Fruit fly (Drosophila melanogaster): ENCODE data around the gene GluRIIB.

GluRIIB gene

dm6 chr2L:5542944-5543515 is 16.1 kb upstream of the GluRIIB start (continued):
- TF ChIP-seq CG15479 (GFP tag; optimal IDR thresholded peaks at IDR 0.05), result peak; percentile 9
- TF ChIP-seq vnd (GFP tag; IDR thresholded peaks at IDR 0.05; ENCODE audit: partially characterized antibody), result no peak
- TF ChIP-seq CG8089 (GFP tag; optimal IDR thresholded peaks at IDR 0.05), result peak; percentile 21
- TF ChIP-seq MESR4 (GFP tag; optimal IDR thresholded peaks at IDR 0.05), result peak; percentile 15
- TF ChIP-seq CG11398 (GFP tag; optimal IDR thresholded peaks at IDR 0.05), result peak; percentile 29
- TF ChIP-seq CHES-1-like (GFP tag; optimal IDR thresholded peaks at IDR 0.05), result peak; percentile 61
- TF ChIP-seq Bgb (GFP tag; IDR thresholded peaks at IDR 0.05; ENCODE audit: partially characterized antibody), result peak; percentile 24
- TF ChIP-seq Nf-YC (tag; optimal IDR thresholded peaks at IDR 0.05), result peak; percentile 38
- TF ChIP-seq CG7928 (GFP tag; optimal IDR thresholded peaks at IDR 0.05), result no peak
- peak; percentile 71 for TF ChIP-seq slbo (GFP tag; IDR thresholded peaks at IDR 0.05)
- TF ChIP-seq CG4424 (GFP tag; optimal IDR thresholded peaks at IDR 0.05), result peak; percentile 50
- TF ChIP-seq Ravus (GFP tag; IDR thresholded peaks at IDR 0.05), result no peak
- TF ChIP-seq Hr78 (GFP tag; optimal IDR thresholded peaks at IDR 0.05), result peak in 1 of 2 experiments; percentile 34
- TF ChIP-seq so (GFP tag; IDR thresholded peaks at IDR 0.05), result peak; percentile 70; the same call in 1 of the 3 replicates
- TF ChIP-seq pros (GFP tag; optimal IDR thresholded peaks at IDR 0.05), result no peak
- no peak for TF ChIP-seq yki (optimal IDR thresholded peaks at IDR 0.05)
- TF ChIP-seq Ets65A (GFP tag), result peak; percentile 78
- no peak for TF ChIP-seq CG17912 (GFP tag; optimal IDR thresholded peaks at IDR 0.05)
- TF ChIP-seq BtbVII (GFP tag; optimal IDR thresholded peaks at IDR 0.05), result no peak
- 0 out of 2 replicates have a peak, but pooled peaks have one; percentile 23 for TF ChIP-seq CG11696 (GFP tag; IDR thresholded peaks at IDR 0.05)
- TF ChIP-seq pho (GFP tag; optimal IDR thresholded peaks at IDR 0.05), result peak; percentile 38
- TF ChIP-seq CG7987 (GFP tag; optimal IDR thresholded peaks at IDR 0.05), result peak; percentile 42
- 0 out of 2 replicates have a peak, but pooled peaks have one; percentile 7 for TF ChIP-seq sim (GFP tag; IDR thresholded peaks at IDR 0.05)
- TF ChIP-seq C15 (GFP tag; IDR thresholded peaks at IDR 0.05), result no peak
- peak; percentile 31; the same call in 1 of the 3 replicates for TF ChIP-seq CG7357 (GFP tag; IDR thresholded peaks at IDR 0.05)
- TF ChIP-seq CG16813 (GFP tag; IDR thresholded peaks at IDR 0.05; ENCODE audit: partially characterized antibody), result peak; percentile 36; the same call in 1 of the 3 replicates
- no peak for TF ChIP-seq CG10959 (GFP tag; IDR thresholded peaks at IDR 0.05)
- peak; percentile 54; the same call in 1 of the 2 replicates for TF ChIP-seq sisA (GFP tag; IDR thresholded peaks at IDR 0.05)
- no peak for TF ChIP-seq Nf-YA (GFP tag; IDR thresholded peaks at IDR 0.05)
- TF ChIP-seq Neu2 (GFP tag; optimal IDR thresholded peaks at IDR 0.05; ENCODE audit: borderline replicate concordance), result no peak
- no peak for TF ChIP-seq prd (optimal IDR thresholded peaks at IDR 0.05)
- TF ChIP-seq prd (GFP tag; IDR thresholded peaks at IDR 0.05), result peak; percentile 57
- no peak for TF ChIP-seq CG10431 (GFP tag; optimal IDR thresholded peaks at IDR 0.05)
- TF ChIP-seq CG31365 (tag; optimal IDR thresholded peaks at IDR 0.05), result no peak
- TF ChIP-seq shn (GFP tag; optimal IDR thresholded peaks at IDR 0.05), result peak; percentile 54
- peak; percentile 95 for TF ChIP-seq crol (GFP tag; IDR thresholded peaks at IDR 0.05)
- TF ChIP-seq scrt (GFP tag; optimal IDR thresholded peaks at IDR 0.05), result peak; percentile 26
- TF ChIP-seq stc (GFP tag; IDR thresholded peaks at IDR 0.05), result peak; percentile 27; the same call in 1 of the 2 replicates
- TF ChIP-seq tgo (GFP tag; IDR thresholded peaks at IDR 0.05), result peak; percentile 57; the same call in 2 of the 3 replicates
- 0 out of 2 replicates have a peak, but pooled peaks have one; percentile 36 for TF ChIP-seq CG5953 (GFP tag; IDR thresholded peaks at IDR 0.05)
- TF ChIP-seq Six4 (GFP tag; optimal IDR thresholded peaks at IDR 0.05), result peak; percentile 10
- no peak for TF ChIP-seq lov (optimal IDR thresholded peaks at IDR 0.05)
- 0 out of 3 replicates have a peak, but pooled peaks have one; percentile 42 for TF ChIP-seq lov (GFP tag; IDR thresholded peaks at IDR 0.05)
- no peak for TF ChIP-seq pzg (GFP tag; optimal IDR thresholded peaks at IDR 0.05)
- TF ChIP-seq Kr (GFP tag; optimal IDR thresholded peaks at IDR 0.05), result no peak
- TF ChIP-seq fu2 (GFP tag; optimal IDR thresholded peaks at IDR 0.05), result peak; percentile 15
- TF ChIP-seq en (GFP tag; optimal IDR thresholded peaks at IDR 0.05), result no peak
- 0 out of 2 replicates have a peak, but pooled peaks have one; percentile 42 for TF ChIP-seq HLH3B (GFP tag; IDR thresholded peaks at IDR 0.05)
- TF ChIP-seq her (GFP tag; optimal IDR thresholded peaks at IDR 0.05), result peak; percentile 70
- TF ChIP-seq aop (GFP tag; IDR thresholded peaks at IDR 0.05), result no peak
- no peak for TF ChIP-seq eve (GFP tag; optimal IDR thresholded peaks at IDR 0.05)

Measured in whole organism, embryonic.